Worm (Caenorhabditis elegans) whole organism, L4 larva: ENCODE data around the gene gcy-11.

Source experiments
- F10B5.3 ChIP-seq: sonication (generic microtip); optimal IDR thresholded peaks from 2 replicates; lab custom pipeline; 2016; ENCODE audit warnings: mild to moderate bottlenecking, missing genetic modification characterization, missing compliant biosample characterization
- F49E8.2 ChIP-seq: sonication (generic microtip); optimal IDR thresholded peaks from 2 replicates; lab custom pipeline; 2016; ENCODE audit warnings: missing compliant biosample characterization, mild to moderate bottlenecking, missing genetic modification characterization, borderline replicate concordance
- T20F7.1 ChIP-seq: fragments of 200-800 bp; sonication (Bioruptor generic); optimal IDR thresholded peaks from 2 replicates; lab custom pipeline; 2018; ENCODE audit warnings: mild to moderate bottlenecking, missing genetic modification characterization, missing compliant biosample characterization
- Y105C5A.15 ChIP-seq: fragments of 200-800 bp; sonication (Bioruptor generic); IDR thresholded peaks from 2 replicates; pipeline ENCODE4 v1.3.6; 2022; ENCODE audit warnings: missing genetic modification characterization, missing compliant biosample characterization
- ZK546.5 ChIP-seq, 2 experiments: sonication (generic microtip); optimal IDR thresholded peaks; 2 replicates each; lab custom pipeline; 2017; ENCODE audit warnings: missing biosample characterization in 2 of 2, missing genetic modification characterization in 2 of 2
- aha-1 ChIP-seq: fragments of 150-350 bp; peaks from one replicate; lab custom pipeline; 2014; ENCODE audit warnings: missing biosample characterization, missing genetic modification characterization
- aly-2 ChIP-seq: sonication (generic microtip); optimal IDR thresholded peaks from 2 replicates; lab custom pipeline; 2018; ENCODE audit warnings: missing biosample characterization, missing genetic modification characterization
- attf-4 ChIP-seq: sonication (generic microtip); optimal IDR thresholded peaks from 3 replicates; lab custom pipeline; 2017; ENCODE audit warnings: missing biosample characterization, missing genetic modification characterization
- ceh-20 ChIP-seq: fragments of 200-800 bp; sonication (Bioruptor generic); IDR thresholded peaks from 2 replicates; pipeline ENCODE4 v1.3.6; 2022; ENCODE audit warnings: missing genetic modification reagents, missing genetic modification characterization, missing compliant biosample characterization
- ceh-62 ChIP-seq: sonication (generic microtip); optimal IDR thresholded peaks from 2 replicates; lab custom pipeline; 2017; ENCODE audit warnings: missing biosample characterization, missing genetic modification characterization
- ceh-82 ChIP-seq: sonication (generic microtip); optimal IDR thresholded peaks from 2 replicates; lab custom pipeline; 2017; ENCODE audit warnings: missing biosample characterization, missing genetic modification characterization
- cey-2 ChIP-seq: sonication (generic microtip); optimal IDR thresholded peaks from 3 replicates; lab custom pipeline; 2017; ENCODE audit warnings: missing genetic modification characterization, mild to moderate bottlenecking, missing compliant biosample characterization, antibody characterized with exemption, borderline replicate concordance; ENCODE audit not compliant: insufficient read depth
- daf-16 ChIP-seq, 3 experiments: sonication (generic microtip); optimal IDR thresholded peaks; 2 replicates each; lab custom pipeline; 2016 to 2017; ENCODE audit warnings: missing genetic modification characterization in 3 of 3, missing genetic modification reagents in 3 of 3, mild to moderate bottlenecking in 2 of 3, missing compliant biosample characterization in 2 of 3, missing biosample characterization in 1 of 3, moderate library complexity in 1 of 3
- dmd-8 ChIP-seq: fragments of 200-800 bp; sonication (Bioruptor generic); IDR thresholded peaks from 2 replicates; pipeline ENCODE4 v1.3.6; 2022; ENCODE audit warnings: missing genetic modification characterization, missing compliant biosample characterization
- duxl-1 ChIP-seq: sonication (generic microtip); optimal IDR thresholded peaks from 2 replicates; lab custom pipeline; 2016; ENCODE audit warnings: mild to moderate bottlenecking, missing genetic modification characterization, moderate library complexity, missing compliant biosample characterization; ENCODE audit not compliant: poor library complexity
- dve-1 ChIP-seq: sonication (generic microtip); optimal IDR thresholded peaks from 2 replicates; lab custom pipeline; 2017; ENCODE audit warnings: antibody characterized with exemption, mild to moderate bottlenecking, missing genetic modification characterization, missing compliant biosample characterization; ENCODE audit not compliant: insufficient read depth
- egl-27 ChIP-seq: sonication (generic microtip); optimal IDR thresholded peaks from 3 replicates; lab custom pipeline; 2017; ENCODE audit warnings: missing biosample characterization, missing genetic modification reagents, missing genetic modification characterization
- egl-43 ChIP-seq: fragments of 200-800 bp; sonication (Bioruptor generic); IDR thresholded peaks from 2 replicates; pipeline ENCODE4 v1.3.6; 2022; ENCODE audit warnings: missing genetic modification reagents, missing genetic modification characterization, missing compliant biosample characterization
- fkh-10 ChIP-seq: fragments of 150-350 bp; optimal IDR thresholded peaks from 2 replicates; lab custom pipeline; 2014; ENCODE audit warnings: missing biosample characterization, missing genetic modification reagents, missing genetic modification characterization
- fos-1 ChIP-seq: fragments of 150-350 bp; optimal IDR thresholded peaks from 2 replicates; lab custom pipeline; 2014; ENCODE audit warnings: missing biosample characterization, missing genetic modification characterization
- gei-8 ChIP-seq: fragments of 200-800 bp; sonication (Bioruptor generic); optimal IDR thresholded peaks from 2 replicates; lab custom pipeline; 2018; ENCODE audit warnings: mild to moderate bottlenecking, missing genetic modification characterization, missing compliant biosample characterization
- hif-1 ChIP-seq, 2 experiments: sonication (generic microtip); optimal IDR thresholded peaks; 2 replicates each; lab custom pipeline; 2016 to 2017; ENCODE audit warnings: missing compliant biosample characterization in 2 of 2, missing genetic modification characterization in 2 of 2, missing genetic modification reagents in 2 of 2, missing genotype in 2 of 2, mild to moderate bottlenecking in 1 of 2
- hlh-11 ChIP-seq: fragments of 200-800 bp; sonication (Bioruptor generic); optimal IDR thresholded peaks from 2 replicates; lab custom pipeline; 2018; ENCODE audit warnings: mild to moderate bottlenecking, missing genetic modification characterization, missing compliant biosample characterization
- hlh-30 ChIP-seq: sonication (generic microtip); optimal IDR thresholded peaks from 2 replicates; lab custom pipeline; 2017; ENCODE audit warnings: antibody characterized with exemption, mild to moderate bottlenecking, missing genetic modification characterization, missing compliant biosample characterization; ENCODE audit not compliant: insufficient read depth
- hmg-1.1 ChIP-seq: fragments of 200-800 bp; sonication (Bioruptor generic); IDR thresholded peaks from 2 replicates; pipeline ENCODE4 v1.3.6; 2022; ENCODE audit warnings: missing genetic modification reagents, missing genetic modification characterization, missing compliant biosample characterization
- lin-15B ChIP-seq: fragments of 150-350 bp; sonication (generic microtip); optimal IDR thresholded peaks from 3 replicates; lab custom pipeline; 2014; ENCODE audit warnings: missing biosample characterization, missing genetic modification characterization
- mep-1 ChIP-seq: fragments of 150-350 bp; sonication (generic microtip); optimal IDR thresholded peaks from 3 replicates; lab custom pipeline; 2014; ENCODE audit warnings: missing biosample characterization, missing genetic modification characterization
- mes-2 ChIP-seq: sonication (generic microtip); optimal IDR thresholded peaks from 2 replicates; lab custom pipeline; 2016; ENCODE audit warnings: missing genotype, mild to moderate bottlenecking, missing genetic modification characterization, missing compliant biosample characterization; ENCODE audit not compliant: poor library complexity, severe bottlenecking
- mxl-3 ChIP-seq: fragments of 200-800 bp; sonication (Bioruptor generic); optimal IDR thresholded peaks from 2 replicates; lab custom pipeline; 2018; ENCODE audit warnings: mild to moderate bottlenecking, missing genetic modification characterization, missing compliant biosample characterization
- nhr-10 ChIP-seq: fragments of 150-350 bp; optimal IDR thresholded peaks from 2 replicates; lab custom pipeline; 2014; ENCODE audit warnings: missing biosample characterization, missing genetic modification characterization
- nhr-11 ChIP-seq: fragments of 150-350 bp; optimal IDR thresholded peaks from 2 replicates; lab custom pipeline; 2014; ENCODE audit warnings: missing biosample characterization, missing genetic modification characterization
- nhr-25 ChIP-seq: sonication (generic microtip); optimal IDR thresholded peaks from 2 replicates; lab custom pipeline; 2017; ENCODE audit warnings: missing genetic modification characterization, mild to moderate bottlenecking, missing compliant biosample characterization, antibody characterized with exemption, moderate library complexity, borderline replicate concordance; ENCODE audit not compliant: insufficient read depth
- nhr-41 ChIP-seq: fragments of 200-800 bp; sonication (Bioruptor generic); IDR thresholded peaks from 2 replicates; pipeline ENCODE4 v1.3.6; 2022; ENCODE audit warnings: missing genetic modification reagents, missing genetic modification characterization, missing compliant biosample characterization
- nhr-42 ChIP-seq: fragments of 200-800 bp; sonication (Bioruptor generic); IDR thresholded peaks from 2 replicates; pipeline ENCODE4 v1.3.6; 2022; ENCODE audit warnings: missing genetic modification characterization, missing compliant biosample characterization
- nhr-76 ChIP-seq: fragments of 150-350 bp; optimal IDR thresholded peaks from 2 replicates; lab custom pipeline; 2014; ENCODE audit warnings: missing biosample characterization, missing genetic modification characterization
- nhr-77 ChIP-seq: fragments of 150-350 bp; optimal IDR thresholded peaks from 2 replicates; lab custom pipeline; 2014; ENCODE audit warnings: missing biosample characterization, missing genetic modification characterization
- saeg-2 ChIP-seq: fragments of 200-800 bp; sonication (Bioruptor generic); IDR thresholded peaks from 2 replicates; pipeline ENCODE4 v1.3.6; 2022; ENCODE audit warnings: missing genetic modification reagents, missing genetic modification characterization, missing compliant biosample characterization
- sdz-12 ChIP-seq: fragments of 200-800 bp; sonication (Bioruptor generic); optimal IDR thresholded peaks from 2 replicates; lab custom pipeline; 2018; ENCODE audit warnings: mild to moderate bottlenecking, missing genetic modification characterization, missing compliant biosample characterization
- skn-1 ChIP-seq: fragments of 150-350 bp; optimal IDR thresholded peaks from 2 replicates; lab custom pipeline; 2014; ENCODE audit warnings: missing biosample characterization, missing genetic modification characterization
- snpc-1.2 ChIP-seq: fragments of 200-800 bp; sonication (Bioruptor generic); IDR thresholded peaks from 2 replicates; pipeline ENCODE4 v1.3.6; 2022; ENCODE audit warnings: missing genetic modification reagents, missing genetic modification characterization, missing compliant biosample characterization
- spr-1 ChIP-seq: sonication (generic microtip); optimal IDR thresholded peaks from 2 replicates; lab custom pipeline; 2016; ENCODE audit warnings: mild to moderate bottlenecking, missing genetic modification characterization, missing compliant biosample characterization
- unc-62 ChIP-seq, 3 experiments: fragments of 150-350 bp in 1 of 3; sonication (generic microtip); optimal IDR thresholded peaks in 2 of 3; peaks in 1 of 3; 1 replicate in 1 of 3; 2 replicates in 2 of 3; lab custom pipeline; 2014 to 2017; ENCODE audit warnings: missing biosample characterization in 3 of 3, missing genetic modification characterization in 3 of 3, missing genetic modification reagents in 3 of 3, missing genotype in 1 of 3
- vab-7 ChIP-seq: fragments of 200-800 bp; sonication (Bioruptor generic); IDR thresholded peaks from 2 replicates; pipeline ENCODE4 v1.3.6; 2022; ENCODE audit warnings: missing genetic modification reagents, missing genetic modification characterization, missing compliant biosample characterization
- zfp-3 ChIP-seq: fragments of 200-800 bp; sonication (Bioruptor generic); conservative IDR thresholded peaks from 2 replicates; pipeline ENCODE4 v1.3.6; 2022; ENCODE audit warnings: missing genetic modification reagents, missing genetic modification characterization, missing compliant biosample characterization
- ztf-11 ChIP-seq: fragments of 150-350 bp; optimal IDR thresholded peaks from 2 replicates; lab custom pipeline; 2014; ENCODE audit warnings: missing biosample characterization, missing genetic modification characterization

The gcy-11 gene

DNA sequence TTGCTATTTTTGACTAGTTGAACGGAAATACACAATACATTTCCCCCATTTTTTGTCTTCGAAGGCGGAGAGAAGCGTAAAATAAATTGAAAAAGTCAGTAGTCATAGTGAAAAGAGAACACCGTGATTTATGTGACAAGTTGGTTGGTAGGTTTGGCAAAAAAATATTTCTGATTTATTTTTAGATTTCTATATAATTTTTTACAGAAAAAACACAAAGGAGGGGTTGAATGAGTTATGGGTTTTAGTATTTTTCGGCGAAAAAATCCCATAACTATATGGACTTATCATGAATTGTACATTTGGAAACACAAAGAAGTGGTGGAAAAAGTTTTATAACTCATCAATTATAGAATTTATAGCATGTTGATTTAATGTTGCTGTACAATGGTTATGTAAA is 9.9 kb downstream of the gcy-11 start, which contains the start of gene C30G4.2:
TSS of gene C30G4.2 (minus strand) at position 101 of the 400 bp plus-strand sequence.
- TF ChIP-seq egl-43 (GFP tag; lab: Robert Waterston, UW) = no peak
- no peak for TF ChIP-seq dve-1 (tag; lab: Kevin White, UChicago)

DNA sequence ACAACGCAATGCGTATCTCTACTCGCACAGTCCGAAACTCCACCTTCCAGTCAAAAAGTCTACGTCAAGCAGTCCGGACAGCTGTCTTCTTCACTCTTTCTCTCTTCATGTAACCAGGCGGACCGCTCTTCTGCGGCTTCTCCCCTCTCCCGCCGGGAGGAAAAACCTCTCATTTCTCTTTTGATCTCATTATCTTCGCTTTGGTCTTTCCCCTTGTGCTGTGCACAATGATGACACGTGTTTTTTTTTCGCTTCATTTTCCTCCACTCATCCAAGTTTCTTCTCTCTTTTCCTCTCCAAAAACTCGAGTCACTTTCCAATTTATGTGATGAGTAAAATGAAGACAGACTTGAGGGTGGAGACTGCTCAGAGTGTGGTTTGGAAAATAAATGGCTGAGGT is 12.4 kb downstream of the gcy-11 start, which contains the start of gene F35B3.7:
TSS of gene F35B3.7 (minus strand) at position 133 of the 400 bp plus-strand sequence.
- no peak for TF ChIP-seq zfp-3 (GFP tag; lab: Robert Waterston, UW)
- peak; percentile 27 for TF ChIP-seq hlh-30 (tag; lab: Kevin White, UChicago)
- TF ChIP-seq hmg-1.1 = no peak
- no peak for TF ChIP-seq fos-1 (tag; lab: Kevin White, UChicago)
- no peak for TF ChIP-seq cey-2 (tag; lab: Kevin White, UChicago)
- TF ChIP-seq fkh-10 (GFP tag; lab: Kevin White, UChicago) = no peak
- no peak for TF ChIP-seq saeg-2
- no peak for TF ChIP-seq spr-1 (tag; lab: Kevin White, UChicago)
- TF ChIP-seq egl-27 = no peak
- no peak for TF ChIP-seq F10B5.3 (tag; lab: Kevin White, UChicago)
- no peak for TF ChIP-seq mes-2 (tag; lab: Kevin White, UChicago)
- no peak for TF ChIP-seq snpc-1.2 (GFP tag; lab: Robert Waterston, UW)
- TF ChIP-seq gei-8 (GFP tag; lab: Kevin White, UChicago) = no peak
- TF ChIP-seq sdz-12 (GFP tag; lab: Kevin White, UChicago) = no peak
- TF ChIP-seq dve-1 (tag; lab: Kevin White, UChicago) = no peak
- TF ChIP-seq nhr-77 (tag; lab: Kevin White, UChicago) = no peak
- no peak for TF ChIP-seq skn-1 (tag; lab: Kevin White, UChicago)
- no peak for TF ChIP-seq T20F7.1 (GFP tag; lab: Kevin White, UChicago)
- no peak for TF ChIP-seq lin-15B (tag; lab: Kevin White, UChicago)
- TF ChIP-seq unc-62 (GFP tag; optimal IDR thresholded peaks at IDR 0.05 in 1 of 2; lab: Kevin White, UChicago) = no peak
- no peak for TF ChIP-seq unc-62 (tag; optimal IDR thresholded peaks at IDR 0.05; lab: Kevin White, UChicago)
- TF ChIP-seq nhr-25 = no peak
- TF ChIP-seq ZK546.5 (tag; optimal IDR thresholded peaks at IDR 0.05; lab: Kevin White, UChicago) = no peak
- TF ChIP-seq Y105C5A.15 (GFP tag; lab: Robert Waterston, UW) = no peak
- TF ChIP-seq F49E8.2 (tag; lab: Kevin White, UChicago) = no peak
- TF ChIP-seq hlh-11 (tag; lab: Kevin White, UChicago) = peak; percentile 44
- TF ChIP-seq aha-1 (tag; lab: Kevin White, UChicago) = peak; percentile 38
- TF ChIP-seq daf-16 (GFP tag; optimal IDR thresholded peaks at IDR 0.05; lab: Kevin White, UChicago) = no peak
- no peak for TF ChIP-seq daf-16 (tag; optimal IDR thresholded peaks at IDR 0.05; lab: Kevin White, UChicago)
- no peak for TF ChIP-seq aly-2 (tag; lab: Kevin White, UChicago)
- no peak for TF ChIP-seq nhr-10
- TF ChIP-seq hif-1 (tag; optimal IDR thresholded peaks at IDR 0.05; lab: Kevin White, UChicago) = no peak
- TF ChIP-seq dmd-8 = peak; percentile 52; the same call in 1 of the 2 replicates
- no peak for TF ChIP-seq duxl-1 (tag; lab: Kevin White, UChicago)
- no peak for TF ChIP-seq nhr-42 (GFP tag; lab: Robert Waterston, UW)
- no peak for TF ChIP-seq nhr-41
- TF ChIP-seq nhr-11 (tag; lab: Kevin White, UChicago) = peak; percentile 83
- no peak for TF ChIP-seq ceh-82 (tag; lab: Kevin White, UChicago)
- TF ChIP-seq ztf-11 (tag; lab: Kevin White, UChicago) = no peak
- peak; percentile 39 for TF ChIP-seq mxl-3 (GFP tag; lab: Kevin White, UChicago)
- TF ChIP-seq ceh-62 (tag; lab: Kevin White, UChicago) = no peak
- no peak for TF ChIP-seq attf-4 (tag; lab: Kevin White, UChicago)
- no peak for TF ChIP-seq nhr-76 (tag; lab: Kevin White, UChicago)
- TF ChIP-seq mep-1 (tag; lab: Kevin White, UChicago) = no peak
- no peak for TF ChIP-seq ceh-20
- no peak for TF ChIP-seq vab-7 (GFP tag; lab: Robert Waterston, UW)
